Worm (Caenorhabditis elegans): ENCODE results near the gene scav-1.

scav-1 gene

DNA sequence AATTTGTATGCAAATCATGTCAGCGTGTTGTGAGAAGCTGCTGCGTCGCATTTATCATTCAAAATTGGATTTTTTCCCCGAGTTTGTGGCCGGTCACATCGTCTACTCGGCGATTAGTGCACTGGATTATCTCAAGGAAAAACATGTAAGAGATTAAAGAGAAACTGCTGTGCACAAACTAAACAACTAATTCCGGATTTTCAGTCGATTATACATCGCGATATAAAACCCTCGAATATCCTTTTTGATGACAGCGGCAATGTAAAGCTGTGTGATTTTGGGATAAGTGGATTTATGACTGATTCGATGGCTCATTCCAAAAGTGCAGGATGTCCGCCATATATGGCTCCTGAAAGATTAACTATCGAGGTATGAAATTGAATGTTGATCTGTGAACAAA lies 29.8 kb downstream of the scav-1 start:
- no peak for TF ChIP-seq unc-62 (GFP tag; optimal IDR thresholded peaks at IDR 0.05)

DNA sequence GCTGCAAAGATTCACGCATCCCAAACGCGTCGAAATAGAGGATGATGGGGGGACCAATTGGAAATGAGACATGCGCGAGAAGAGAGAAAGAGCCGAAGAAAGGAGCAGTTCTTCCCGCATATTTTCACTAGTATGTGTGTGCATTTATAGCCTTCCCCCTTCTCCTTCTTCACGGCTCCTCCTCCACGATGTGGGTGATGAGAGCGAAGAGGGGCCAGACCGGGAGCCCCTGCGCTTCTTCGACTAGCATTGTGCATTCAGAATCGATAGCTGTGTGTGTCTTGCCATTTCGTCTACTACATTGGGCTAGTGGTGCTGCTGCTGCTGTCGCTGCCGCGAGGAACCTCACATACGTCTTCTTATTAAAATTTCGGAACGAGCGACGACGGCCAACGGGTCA lies 32.2 kb downstream of the scav-1 start, which contains the start of gene jkk-1:
Gene jkk-1 (plus strand): TSS at position 249 of the 400 bp plus-strand sequence.
- no peak for TF ChIP-seq unc-62 (GFP tag; optimal IDR thresholded peaks at IDR 0.05)

DNA sequence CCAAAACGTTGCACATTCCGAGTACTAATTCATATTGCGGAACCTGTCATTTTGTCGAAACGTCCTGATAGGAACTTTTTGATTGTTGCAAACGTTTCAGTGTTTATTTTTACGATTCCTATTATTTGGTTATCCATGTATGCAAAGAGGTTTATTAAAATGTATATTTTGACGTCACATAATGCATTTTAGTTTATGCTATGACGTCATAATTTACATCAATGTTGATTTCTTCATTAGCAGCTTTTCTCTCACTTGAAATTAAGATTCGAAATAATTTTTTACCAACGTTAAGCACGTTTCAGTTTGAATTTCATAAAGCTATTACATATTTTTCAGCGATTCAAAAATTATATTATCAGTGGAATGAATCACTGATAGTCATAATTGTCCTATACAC lies 33.8 kb downstream of the scav-1 start:
- TF ChIP-seq unc-62 (GFP tag; optimal IDR thresholded peaks at IDR 0.05) = no peak

DNA sequence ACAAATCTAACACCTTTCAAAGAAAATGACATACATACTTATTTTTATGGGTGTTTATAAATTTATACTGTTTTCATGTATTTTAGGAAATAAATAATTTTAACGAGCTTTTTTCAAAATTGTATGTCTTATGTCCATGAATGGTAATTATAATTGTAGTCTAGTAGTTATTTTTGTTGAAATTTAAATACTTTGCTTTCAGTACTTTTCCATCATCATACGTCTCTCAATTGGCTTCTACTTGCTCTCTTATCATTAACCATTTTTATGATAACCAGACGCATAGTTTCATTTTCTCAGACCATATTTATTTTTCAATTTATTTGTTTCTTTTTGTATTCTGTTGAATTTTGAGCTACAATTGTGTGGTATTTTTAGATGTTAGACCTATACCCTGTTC lies 34.9 kb downstream of the scav-1 start, which contains the start of gene F35C8.5:
Gene F35C8.5 (plus strand): TSS at position 377 of the 400 bp plus-strand sequence.
- TF ChIP-seq unc-62 (GFP tag; optimal IDR thresholded peaks at IDR 0.05) = no peak

DNA sequence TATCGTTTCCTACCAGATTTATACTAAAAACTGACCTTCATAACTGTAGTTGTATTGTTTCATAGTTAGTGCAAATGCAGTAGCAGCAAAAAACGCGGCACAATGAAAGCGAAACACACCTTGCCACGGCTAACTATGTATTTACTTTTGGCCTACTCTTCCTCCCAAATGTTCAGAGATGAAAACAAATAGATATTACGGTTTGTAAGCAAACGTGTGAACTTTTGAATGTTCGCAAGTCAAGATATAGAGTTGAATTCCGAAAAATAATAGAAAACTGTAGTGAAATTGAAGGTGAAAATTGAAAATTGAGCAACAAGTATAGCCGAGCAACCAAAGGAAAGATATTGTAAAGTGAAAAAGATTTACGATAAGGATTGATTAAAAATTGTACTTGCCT lies 36.2 kb downstream of the scav-1 start, which contains the start of gene chtl-1:
Gene chtl-1 (minus strand): TSS at position 101 of the 400 bp plus-strand sequence.
- no peak for TF ChIP-seq unc-62 (GFP tag; optimal IDR thresholded peaks at IDR 0.05)

DNA sequence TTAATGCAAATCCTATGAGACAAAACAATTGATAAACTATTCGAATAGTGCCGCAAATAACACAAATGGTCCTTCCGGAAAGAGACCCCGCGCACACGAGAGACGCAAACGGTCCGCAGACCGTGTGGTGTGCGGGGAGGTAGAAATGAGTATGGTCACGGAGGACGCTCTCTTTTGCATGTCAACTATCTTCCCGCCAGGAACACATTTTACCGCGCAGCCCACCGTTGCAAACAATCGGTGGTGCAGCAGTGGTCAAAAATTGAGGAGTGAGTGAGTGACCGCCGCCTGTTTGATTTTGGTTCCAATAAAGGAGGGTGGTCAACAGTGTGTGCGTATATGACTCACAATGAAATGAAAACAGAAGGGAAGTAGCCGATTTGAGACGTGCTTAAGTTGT lies 39.7 kb downstream of the scav-1 start:
- no peak for TF ChIP-seq unc-62 (GFP tag; optimal IDR thresholded peaks at IDR 0.05)

DNA sequence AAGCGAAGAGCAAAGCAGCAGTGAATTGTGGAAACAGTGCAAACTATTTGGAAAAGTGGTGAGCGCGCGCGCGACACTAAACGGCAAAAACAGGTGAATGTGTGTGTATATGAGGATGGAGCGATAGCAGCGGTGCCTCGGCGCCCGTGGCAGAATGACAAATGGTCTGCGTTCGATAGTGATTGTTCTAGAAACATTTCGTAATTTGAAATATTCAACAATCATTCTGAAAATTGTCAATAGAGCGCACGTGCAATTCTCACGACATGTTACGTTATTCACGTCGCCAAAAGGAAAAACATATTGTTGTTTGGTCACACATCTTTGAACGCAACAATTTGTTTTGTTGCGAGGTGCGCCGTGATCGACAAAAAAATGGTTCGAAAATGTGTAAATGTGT lies 45.1 kb downstream of the scav-1 start:
- TF ChIP-seq unc-62 (GFP tag; optimal IDR thresholded peaks at IDR 0.05) = no peak

DNA sequence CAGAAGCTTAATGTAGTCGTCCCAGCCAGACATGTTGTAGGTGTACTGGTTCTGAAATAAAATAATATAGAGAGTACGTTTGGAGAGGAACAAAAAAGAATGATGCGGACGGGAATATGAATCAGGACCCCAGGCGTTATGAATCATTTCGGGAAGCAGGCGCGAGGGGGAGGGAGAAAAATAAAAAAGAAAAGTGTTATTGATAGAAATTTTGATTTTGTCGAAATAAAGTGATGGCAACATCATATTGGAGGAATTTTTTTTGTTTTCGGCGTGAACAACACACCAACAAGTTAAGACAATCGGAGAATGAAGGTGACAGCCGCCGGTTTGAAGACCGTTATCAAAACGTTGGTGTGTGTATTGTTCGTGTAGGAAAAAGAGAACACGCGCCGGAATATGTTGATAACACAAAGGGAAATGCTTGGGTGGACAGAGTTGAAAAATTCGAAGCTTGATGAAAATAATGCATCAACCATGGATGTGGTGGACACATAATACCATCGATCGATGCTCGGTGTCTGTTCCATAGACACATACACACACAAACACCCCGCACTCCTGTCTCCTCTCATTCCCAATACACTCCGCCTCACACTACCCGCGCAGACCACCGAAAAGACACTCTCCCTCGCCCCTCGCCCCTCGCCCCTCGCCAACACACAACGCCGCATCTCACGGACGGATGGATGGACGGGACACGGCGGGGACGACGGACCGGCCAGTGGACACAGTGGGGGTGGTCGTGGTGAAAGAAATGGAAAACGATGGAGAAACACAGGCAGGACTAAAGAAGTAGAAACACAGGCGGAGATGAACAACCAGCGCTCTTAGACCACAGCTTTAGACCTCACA lies 46.1 kb downstream of the scav-1 start, which contains the start of gene pfn-2:
Gene pfn-2 (minus strand): TSS at position 51 of the 855 bp plus-strand sequence.
- TF ChIP-seq unc-62 (GFP tag; optimal IDR thresholded peaks at IDR 0.05) = no peak

DNA sequence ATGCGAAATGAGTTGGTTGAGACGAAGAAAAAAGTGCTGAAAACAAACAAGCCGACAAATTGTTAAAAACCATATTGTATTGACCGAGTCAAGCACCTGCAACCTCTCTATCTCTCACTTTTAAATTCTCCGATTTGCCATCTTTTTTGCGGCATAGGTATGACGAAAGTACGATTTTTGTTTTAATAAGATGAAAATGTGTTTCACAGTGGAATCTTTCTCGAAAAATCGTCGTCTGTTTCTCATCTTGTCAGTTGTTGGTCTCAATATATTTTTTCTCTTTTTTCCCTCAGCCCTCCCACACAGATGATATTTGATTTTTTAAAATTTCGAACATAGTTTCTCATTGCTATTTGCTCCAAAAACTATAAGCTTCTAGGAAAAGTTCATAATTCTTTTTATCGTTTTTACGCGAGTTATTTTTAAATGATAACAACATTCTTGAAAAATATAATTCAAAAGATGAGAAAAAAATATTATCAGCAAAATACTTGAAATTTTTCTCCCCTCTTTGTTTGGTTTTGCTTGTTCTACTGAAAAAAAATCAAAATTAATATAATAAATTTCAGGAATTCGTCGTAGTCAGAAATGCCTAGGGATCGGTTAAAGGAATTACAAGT lies 51.7 kb downstream of the scav-1 start, which contains the start of gene syx-3:
Gene syx-3 (plus strand): TSS at position 570 of the 620 bp plus-strand sequence.
- TF ChIP-seq unc-62 (GFP tag; optimal IDR thresholded peaks at IDR 0.05) = no peak

DNA sequence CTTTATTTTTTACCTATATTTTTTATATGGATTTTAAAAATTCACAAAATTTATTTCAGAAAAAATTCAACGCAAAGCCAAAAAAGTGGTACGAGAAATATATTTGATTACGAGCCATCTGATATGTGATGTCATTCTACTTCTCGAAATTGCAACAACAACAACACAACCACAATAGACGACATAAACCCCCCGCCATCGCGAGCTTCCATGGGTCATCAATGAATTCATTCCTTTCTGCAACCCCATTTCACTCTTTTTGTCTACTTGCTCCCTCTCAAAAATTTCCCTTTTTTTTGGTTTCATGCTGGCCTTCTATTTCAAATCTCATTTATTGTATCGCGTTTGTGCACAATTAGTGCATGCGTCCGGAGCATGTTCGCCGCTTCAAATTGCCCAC lies 52.5 kb downstream of the scav-1 start:
- TF ChIP-seq unc-62 (GFP tag; optimal IDR thresholded peaks at IDR 0.05) = no peak
